Worm (Caenorhabditis elegans): ENCODE measurements around the gene tbc-8.

ce11 chrIII:10326327-10326726 is 38.4 kb upstream of the tbc-8 start:
- no peak for TF ChIP-seq snpc-4 (GFP tag; optimal IDR thresholded peaks at IDR 0.05)
- no peak for TF ChIP-seq snpc-4 (tag; optimal IDR thresholded peaks at IDR 0.05)
- TF ChIP-seq dpl-1 (GFP tag; optimal IDR thresholded peaks at IDR 0.05): no peak
- TF ChIP-seq ztf-26 (tag; optimal IDR thresholded peaks at IDR 0.05): no peak
- TF ChIP-seq unc-62 (GFP tag; optimal IDR thresholded peaks at IDR 0.05): no peak
- TF ChIP-seq F55B11.4 (tag; optimal IDR thresholded peaks at IDR 0.05; ENCODE audit: borderline replicate concordance, insufficient read depth): no peak
- no peak for TF ChIP-seq pha-4 (tag; optimal IDR thresholded peaks at IDR 0.05)
- no peak for TF ChIP-seq him-1 (tag; optimal IDR thresholded peaks at IDR 0.05)
- TF ChIP-seq nfya-1 (tag; optimal IDR thresholded peaks at IDR 0.05; ENCODE audit: borderline replicate concordance, insufficient read depth): no peak
- TF ChIP-seq hlh-26 (GFP tag; conservative IDR thresholded peaks at IDR 0.05): no peak
- no peak for TF ChIP-seq ztf-3 (GFP tag; optimal IDR thresholded peaks at IDR 0.05)
- TF ChIP-seq nhr-90 (tag; optimal IDR thresholded peaks at IDR 0.05): no peak

All from whole organism, young adult.